Worm (Caenorhabditis elegans) whole organism, L3 larva: ENCODE measurements around the gene srj-21.

Source experiments
- fkh-2 ChIP-seq: fragments of 150-350 bp; optimal IDR thresholded peaks from 2 replicates; lab custom pipeline; 2014; ENCODE audit warnings: missing biosample characterization, missing genetic modification reagents, missing genetic modification characterization
- lin-39 ChIP-seq: fragments of 150-350 bp; optimal IDR thresholded peaks from 2 replicates; lab custom pipeline; 2018; ENCODE audit warnings: missing biosample characterization, missing genetic modification reagents, missing genetic modification characterization
- nhr-12 ChIP-seq: fragments of 150-350 bp; optimal IDR thresholded peaks from 2 replicates; lab custom pipeline; 2014; ENCODE audit warnings: missing biosample characterization, missing genetic modification characterization
- nhr-76 ChIP-seq: fragments of 150-350 bp; sonication (generic microtip); optimal IDR thresholded peaks from 5 replicates; lab custom pipeline; 2014; ENCODE audit warnings: missing biosample characterization, missing genetic modification characterization
- skn-1 ChIP-seq: fragments of 150-350 bp; optimal IDR thresholded peaks from 2 replicates; lab custom pipeline; 2014; ENCODE audit warnings: missing biosample characterization, missing genetic modification characterization
- snpc-4 ChIP-seq: fragments of 150-350 bp; optimal IDR thresholded peaks from 2 replicates; lab custom pipeline; 2014; ENCODE audit warnings: missing biosample characterization, missing genetic modification characterization
- unc-39 ChIP-seq: sonication (generic microtip); optimal IDR thresholded peaks from 4 replicates; lab custom pipeline; 2017; ENCODE audit warnings: missing biosample characterization, missing genetic modification characterization

ce11 chrV:10716865-10717713, 28.0 kb upstream of the srj-21 start:
- TF ChIP-seq fkh-2 (tag; lab: Kevin White, UChicago) = no peak
- no peak for TF ChIP-seq nhr-12 (tag; lab: Kevin White, UChicago)
- TF ChIP-seq snpc-4 (tag; lab: Kevin White, UChicago) = no peak
- TF ChIP-seq nhr-76 (tag; lab: Kevin White, UChicago) = no peak
- peak; percentile 78 for TF ChIP-seq lin-39 (tag; lab: Kevin White, UChicago)
- no peak for TF ChIP-seq unc-39
- TF ChIP-seq skn-1 = peak; percentile 5
